Worm (Caenorhabditis elegans): ENCODE data around the gene ZK792.7.

- TF ChIP-seq fkh-10 (GFP tag; optimal IDR thresholded peaks at IDR 0.05) = no peak
- no peak for TF ChIP-seq ztf-11 (tag; optimal IDR thresholded peaks at IDR 0.05)
- TF ChIP-seq gei-8 (GFP tag; optimal IDR thresholded peaks at IDR 0.05) = no peak
- TF ChIP-seq saeg-2 (GFP tag; IDR thresholded peaks at IDR 0.05) = no peak
- no peak for TF ChIP-seq unc-130 (GFP tag; optimal IDR thresholded peaks at IDR 0.05)
- no peak for TF ChIP-seq lin-15B (tag; optimal IDR thresholded peaks at IDR 0.05)
- TF ChIP-seq jun-1 (tag; optimal IDR thresholded peaks at IDR 0.05) = no peak
- TF ChIP-seq snpc-4 (tag; optimal IDR thresholded peaks at IDR 0.05) = no peak
- no peak for TF ChIP-seq zfp-2 (tag; optimal IDR thresholded peaks at IDR 0.05)
- TF ChIP-seq skn-1 (tag; optimal IDR thresholded peaks at IDR 0.05) = no peak
- no peak for TF ChIP-seq egl-27 (tag; optimal IDR thresholded peaks at IDR 0.05)
These were observed 45.2 kb upstream of the ZK792.7 start, which contains the start of gene ZK809.8 for ce11 chrIV:11649031-11649430.
